Fruit fly (Drosophila melanogaster) whole organism, prepupa: ENCODE data around the gene CG31637.

Experiments
- CG11902 ChIP-seq: fragments of 200-800 bp; sonication (Bioruptor generic); optimal IDR thresholded peaks from 3 replicates; lab custom pipeline; 2016; ENCODE audit warnings: missing biosample characterization, missing genetic modification characterization
- CG15336 ChIP-seq: fragments of 200-800 bp; sonication (Bioruptor generic); IDR thresholded peaks from 2 replicates; pipeline ENCODE4 v1.3.6; 2022; ENCODE audit warnings: missing biosample characterization, missing genetic modification characterization
- CG1621 ChIP-seq: fragments of 200-800 bp; sonication (Bioruptor generic); optimal IDR thresholded peaks from 3 replicates; lab custom pipeline; 2018; ENCODE audit warnings: missing biosample characterization, mild to moderate bottlenecking, missing genetic modification characterization
- CG16779 ChIP-seq: fragments of 200-800 bp; sonication (Bioruptor generic); optimal IDR thresholded peaks from 3 replicates; lab custom pipeline; 2017; ENCODE audit warnings: missing biosample characterization, mild to moderate bottlenecking, missing genetic modification characterization
- CG3032 ChIP-seq: fragments of 200-800 bp; optimal IDR thresholded peaks from 2 replicates; lab custom pipeline; 2019; ENCODE audit warnings: missing biosample characterization, mild to moderate bottlenecking, missing genetic modification characterization, moderate library complexity
- CG32006 ChIP-seq: fragments of 200-800 bp; sonication (Bioruptor generic); optimal IDR thresholded peaks from 3 replicates; lab custom pipeline; 2017; ENCODE audit warnings: missing biosample characterization, mild to moderate bottlenecking, missing genetic modification characterization
- CG6163 ChIP-seq: fragments of 200-800 bp; sonication (Bioruptor generic); IDR thresholded peaks from 3 replicates; pipeline ENCODE4 v1.3.6; 2022; ENCODE audit warnings: missing biosample characterization, missing genetic modification characterization
- CG6276 ChIP-seq: fragments of 200-800 bp; sonication (Bioruptor generic); optimal IDR thresholded peaks from 2 replicates; lab custom pipeline; 2017; ENCODE audit warnings: missing biosample characterization, mild to moderate bottlenecking, missing genetic modification characterization
- CG6808 ChIP-seq: fragments of 200-800 bp; sonication (Bioruptor generic); optimal IDR thresholded peaks from 3 replicates; lab custom pipeline; 2017; ENCODE audit warnings: missing biosample characterization, missing genetic modification characterization, mild to moderate bottlenecking, moderate library complexity, missing genetic modification reagents
- CG6854 ChIP-seq: fragments of 200-800 bp; sonication (Bioruptor generic); optimal IDR thresholded peaks from 2 replicates; lab custom pipeline; 2017; ENCODE audit warnings: missing biosample characterization, mild to moderate bottlenecking, missing genetic modification characterization
- CG8119 ChIP-seq: fragments of 200-800 bp; sonication (Bioruptor generic); IDR thresholded peaks from 3 replicates; pipeline ENCODE4 v1.3.6; 2022; ENCODE audit warnings: missing biosample characterization, missing genetic modification characterization
- CG8319 ChIP-seq: fragments of 200-800 bp; sonication (Bioruptor generic); optimal IDR thresholded peaks from 3 replicates; lab custom pipeline; 2016; ENCODE audit warnings: missing biosample characterization, missing genetic modification characterization
- CG8632 ChIP-seq: fragments of 200-800 bp; sonication (Bioruptor generic); optimal IDR thresholded peaks from 3 replicates; lab custom pipeline; 2016; ENCODE audit warnings: missing biosample characterization, missing genetic modification characterization
- CG9139 ChIP-seq: fragments of 200-800 bp; sonication (Bioruptor generic); optimal IDR thresholded peaks from 3 replicates; lab custom pipeline; 2017; ENCODE audit warnings: missing biosample characterization, mild to moderate bottlenecking, missing genetic modification characterization
- Eip78C ChIP-seq: fragments of 200-800 bp; sonication (Bioruptor generic); peaks from one replicate; lab custom pipeline; 2016; ENCODE audit warnings: missing biosample characterization, missing genetic modification characterization
- Eip93F ChIP-seq: fragments of 200-800 bp; sonication (Bioruptor generic); optimal IDR thresholded peaks from 2 replicates; lab custom pipeline; 2016; ENCODE audit warnings: missing biosample characterization, mild to moderate bottlenecking, missing genetic modification characterization
- Ets21C ChIP-seq: fragments of 200-800 bp; sonication (Bioruptor generic); optimal IDR thresholded peaks from 3 replicates; lab custom pipeline; 2016; ENCODE audit warnings: missing biosample characterization, missing genetic modification characterization
- Gug ChIP-seq: fragments of 200-800 bp; sonication (Bioruptor generic); IDR thresholded peaks from 2 replicates; pipeline ENCODE4 v1.3.6; 2022; ENCODE audit warnings: missing biosample characterization, missing genetic modification characterization
- Hr38 ChIP-seq: sonication (Bioruptor generic); optimal IDR thresholded peaks from 2 replicates; lab custom pipeline; 2016; ENCODE audit warnings: missing biosample characterization, missing genetic modification characterization
- Hr39 ChIP-seq: fragments of 200-800 bp; sonication (Bioruptor generic); optimal IDR thresholded peaks from 2 replicates; lab custom pipeline; 2016; ENCODE audit warnings: missing biosample characterization, missing genetic modification characterization
- Met ChIP-seq: fragments of 200-800 bp; sonication (Bioruptor generic); optimal IDR thresholded peaks from 3 replicates; lab custom pipeline; 2016; ENCODE audit warnings: missing biosample characterization, missing genetic modification characterization
- Sox102F ChIP-seq: fragments of 200-800 bp; sonication (Bioruptor generic); optimal IDR thresholded peaks from 2 replicates; lab custom pipeline; 2016; ENCODE audit warnings: missing biosample characterization, mild to moderate bottlenecking, missing genetic modification characterization
- Sox14 ChIP-seq: fragments of 200-800 bp; sonication (Bioruptor generic); optimal IDR thresholded peaks from 3 replicates; lab custom pipeline; 2016; ENCODE audit warnings: missing biosample characterization, missing genetic modification characterization
- dsx ChIP-seq: fragments of 200-800 bp; optimal IDR thresholded peaks from 3 replicates; lab custom pipeline; 2019; ENCODE audit warnings: missing biosample characterization, mild to moderate bottlenecking, missing genetic modification characterization, moderate library complexity; ENCODE audit not compliant: poor library complexity, severe bottlenecking
- eg ChIP-seq: fragments of 200-800 bp; sonication (Bioruptor generic); IDR thresholded peaks from 3 replicates; pipeline ENCODE4 v1.3.6; 2022; ENCODE audit warnings: missing biosample characterization, missing genetic modification characterization
- esn ChIP-seq: fragments of 200-800 bp; sonication (Bioruptor generic); optimal IDR thresholded peaks from 2 replicates; lab custom pipeline; 2016; ENCODE audit warnings: missing biosample characterization, mild to moderate bottlenecking, missing genetic modification characterization, moderate library complexity
- fd85E ChIP-seq: fragments of 200-800 bp; sonication (Bioruptor generic); optimal IDR thresholded peaks from 3 replicates; lab custom pipeline; 2016; ENCODE audit warnings: missing biosample characterization, missing genetic modification characterization
- fkh ChIP-seq: fragments of 200-800 bp; sonication (Bioruptor generic); optimal IDR thresholded peaks from 3 replicates; lab custom pipeline; 2017; ENCODE audit warnings: missing biosample characterization, mild to moderate bottlenecking, missing genetic modification characterization, moderate library complexity
- lz ChIP-seq: fragments of 200-800 bp; sonication (Bioruptor generic); optimal IDR thresholded peaks from 3 replicates; lab custom pipeline; 2016; ENCODE audit warnings: missing biosample characterization, missing genetic modification characterization
- net ChIP-seq: fragments of 200-800 bp; sonication (Bioruptor generic); optimal IDR thresholded peaks from 3 replicates; lab custom pipeline; 2016; ENCODE audit warnings: missing biosample characterization, missing genetic modification characterization
- spab ChIP-seq: fragments of 200-800 bp; sonication (Bioruptor generic); optimal IDR thresholded peaks from 2 replicates; lab custom pipeline; 2017; ENCODE audit warnings: missing biosample characterization, mild to moderate bottlenecking, missing genetic modification characterization, missing genetic modification reagents
- ss ChIP-seq, 2 experiments: fragments of 200-800 bp; sonication (Bioruptor generic); optimal IDR thresholded peaks; 2 replicates in 1 of 2; 3 replicates in 1 of 2; lab custom pipeline; 2017 to 2018; ENCODE audit warnings: mild to moderate bottlenecking in 2 of 2, missing biosample characterization in 2 of 2, missing genetic modification characterization in 2 of 2, moderate library complexity in 1 of 2
- svp ChIP-seq: fragments of 200-800 bp; sonication (Bioruptor generic); peaks from one replicate; lab custom pipeline; 2016; ENCODE audit warnings: missing biosample characterization, missing genetic modification characterization
- topi ChIP-seq: fragments of 200-800 bp; sonication (Bioruptor generic); optimal IDR thresholded peaks from 3 replicates; lab custom pipeline; 2016; ENCODE audit warnings: missing biosample characterization, missing genetic modification characterization

Gene CG31637

dm6 chr2L:6496753-6497152 is 1.7 kb upstream of the CG31637 start, which contains the start of gene CG9550:
Gene CG9550 (plus strand): TSS chr2L:6497053.
- TF ChIP-seq fd85E (GFP tag; lab: Kevin White, UChicago), result no peak
- no peak for TF ChIP-seq net
- no peak for TF ChIP-seq topi (GFP tag; lab: Kevin White, UChicago)
- TF ChIP-seq ss (GFP tag; optimal IDR thresholded peaks at IDR 0.05; lab: Kevin White, UChicago), result no peak
- TF ChIP-seq dsx (GFP tag; lab: Kevin White, UChicago), result no peak
- TF ChIP-seq Sox102F (GFP tag; lab: Kevin White, UChicago), result no peak
- no peak for TF ChIP-seq spab (GFP tag; lab: Kevin White, UChicago)
- TF ChIP-seq CG1621 (tag; lab: Kevin White, UChicago), result no peak
- no peak for TF ChIP-seq Eip78C
- TF ChIP-seq CG8319 (GFP tag; lab: Kevin White, UChicago), result no peak
- no peak for TF ChIP-seq svp (GFP tag; lab: Kevin White, UChicago)
- no peak for TF ChIP-seq Eip93F (GFP tag; lab: Kevin White, UChicago)
- no peak for TF ChIP-seq CG6808 (GFP tag; lab: Kevin White, UChicago)
- no peak for TF ChIP-seq Hr39 (GFP tag; lab: Kevin White, UChicago)
- no peak for TF ChIP-seq eg (GFP tag; lab: Robert Waterston, UW)

- TF ChIP-seq CG8119 (GFP tag; lab: Robert Waterston, UW), result no peak
- TF ChIP-seq CG9139 (GFP tag; lab: Kevin White, UChicago), result no peak
- TF ChIP-seq eg (GFP tag; lab: Robert Waterston, UW), result no peak
- peak; percentile 32 for TF ChIP-seq fkh (GFP tag; lab: Kevin White, UChicago)
- no peak for TF ChIP-seq CG6854 (GFP tag; lab: Kevin White, UChicago)
These were observed 2.3 kb downstream of the CG31637 start for dm6 chr2L:6500648-6501325.

DNA sequence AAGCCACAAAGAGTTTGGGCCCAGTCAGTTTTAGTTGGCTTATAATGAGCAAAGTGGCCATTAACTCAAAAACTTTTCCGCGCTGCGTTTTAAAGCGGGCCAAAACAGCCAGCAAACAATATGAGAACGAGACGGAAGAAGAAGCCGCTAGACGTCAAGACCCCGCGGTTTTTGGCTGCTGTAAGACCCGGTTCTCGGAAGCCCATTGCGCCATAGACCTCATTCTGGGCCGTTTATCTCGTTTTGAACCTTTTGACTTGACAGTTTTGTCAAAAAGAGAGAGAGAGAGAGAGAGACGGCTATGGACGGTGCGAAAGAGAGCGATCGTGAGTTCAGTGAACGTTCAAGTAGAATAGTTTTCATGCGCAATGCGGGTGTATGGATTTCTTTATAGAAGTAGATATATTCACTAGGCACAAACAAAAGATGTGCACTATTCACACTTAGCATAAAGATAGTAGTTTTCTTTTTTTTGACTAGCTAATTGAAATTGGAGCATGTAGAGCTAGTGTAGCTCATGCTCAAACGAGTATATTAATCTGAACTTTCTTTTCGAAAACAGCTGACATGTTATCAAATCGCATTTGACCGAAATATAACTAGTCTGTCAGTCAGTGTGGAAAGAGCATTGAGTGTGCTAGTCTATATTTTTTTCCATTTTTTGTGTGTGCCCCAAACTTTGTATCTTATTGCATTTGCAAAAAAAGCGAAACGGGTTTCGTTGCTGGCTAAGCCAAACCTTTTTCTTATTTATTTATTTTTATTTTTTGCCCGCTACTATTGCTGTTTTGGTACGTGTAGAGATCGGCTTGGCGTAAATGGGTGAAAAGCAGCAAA is 4.7 kb downstream of the CG31637 start:
- TF ChIP-seq eg (GFP tag; lab: Robert Waterston, UW) (peak; percentile 67; the same call in 2 of the 3 replicates), Sox14 (GFP tag; lab: Kevin White, UChicago) (no peak), CG6163 (GFP tag; lab: Robert Waterston, UW) (no peak), CG8632 (GFP tag; lab: Kevin White, UChicago) (no peak), Eip93F (GFP tag; lab: Kevin White, UChicago) (no peak), CG1621 (tag; lab: Kevin White, UChicago) (no peak), Hr38 (no peak), topi (GFP tag; lab: Kevin White, UChicago) (no peak), lz (GFP tag; lab: Kevin White, UChicago) (no peak), fd85E (GFP tag; lab: Kevin White, UChicago) (no peak), Ets21C (GFP tag; lab: Kevin White, UChicago) (no peak), fkh (GFP tag; lab: Kevin White, UChicago) (no peak), Met (no peak), CG3032 (tag; lab: Kevin White, UChicago) (no peak), Gug (no peak), CG32006 (GFP tag; lab: Kevin White, UChicago) (peak; percentile 25), CG15336 (GFP tag; lab: Robert Waterston, UW) (peak; percentile 57), CG6854 (GFP tag; lab: Kevin White, UChicago) (no peak), CG8119 (GFP tag; lab: Robert Waterston, UW) (peak; percentile 54; the same call in 2 of the 3 replicates), CG8319 (GFP tag; lab: Kevin White, UChicago) (no peak), CG6276 (GFP tag; lab: Kevin White, UChicago) (peak; percentile 80), CG11902 (GFP tag; lab: Kevin White, UChicago) (no peak)

DNA sequence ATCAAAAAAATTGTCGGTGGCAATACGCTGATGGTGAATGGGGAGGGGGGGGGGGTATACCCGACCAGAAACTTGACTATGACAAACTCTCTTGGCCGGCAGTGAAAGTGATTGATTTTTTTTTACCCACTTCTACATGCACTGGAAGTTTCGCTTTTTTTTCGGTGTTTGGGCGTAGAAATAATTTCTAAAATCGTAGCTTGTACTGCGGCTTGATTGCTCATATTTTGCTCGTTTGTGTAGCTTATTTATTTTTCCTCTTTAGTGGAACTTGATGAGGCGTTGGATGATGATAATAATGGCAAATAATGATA is 5.2 kb downstream of the CG31637 start:
- TF ChIP-seq svp (GFP tag; lab: Kevin White, UChicago) (no peak), CG6276 (GFP tag; lab: Kevin White, UChicago) (peak; percentile 56), CG3032 (tag; lab: Kevin White, UChicago) (no peak), CG16779 (tag; lab: Kevin White, UChicago) (no peak), esn (GFP tag; lab: Kevin White, UChicago) (no peak), net (no peak), CG1621 (tag; lab: Kevin White, UChicago) (no peak)
